Worm (Caenorhabditis elegans) whole organism, late embryonic: ENCODE measurements around the gene C38C5.1.

Source experiments
- C38D4.7 ChIP-seq: fragments of 200-800 bp; sonication (Bioruptor generic); optimal IDR thresholded peaks from 2 replicates; lab custom pipeline; 2018; ENCODE audit warnings: mild to moderate bottlenecking, missing genetic modification characterization, moderate library complexity, missing compliant biosample characterization
- K02D7.2 ChIP-seq: sonication (generic microtip); optimal IDR thresholded peaks from 2 replicates; lab custom pipeline; 2017; ENCODE audit warnings: mild to moderate bottlenecking, missing genetic modification characterization, missing compliant biosample characterization
- T23F11.4 ChIP-seq: fragments of 200-800 bp; sonication (Bioruptor generic); optimal IDR thresholded peaks from 2 replicates; lab custom pipeline; 2018; ENCODE audit warnings: mild to moderate bottlenecking, missing genetic modification characterization, missing compliant biosample characterization
- Y22D7AL.16 ChIP-seq: sonication (generic microtip); optimal IDR thresholded peaks from 2 replicates; lab custom pipeline; 2016; ENCODE audit warnings: missing genetic modification characterization, missing compliant biosample characterization
- ahr-1 ChIP-seq: sonication (generic microtip); optimal IDR thresholded peaks from 2 replicates; lab custom pipeline; 2016; ENCODE audit warnings: missing genetic modification characterization, missing compliant biosample characterization
- ama-1 ChIP-seq: fragments of 150-350 bp; optimal IDR thresholded peaks from 2 replicates; lab custom pipeline; 2014
- ceh-14 ChIP-seq: sonication (generic microtip); optimal IDR thresholded peaks from 2 replicates; lab custom pipeline; 2016; ENCODE audit warnings: missing genotype, missing genetic modification characterization, missing compliant biosample characterization
- ceh-18 ChIP-seq: sonication (generic microtip); optimal IDR thresholded peaks from 2 replicates; lab custom pipeline; 2016; ENCODE audit warnings: missing genetic modification characterization, missing compliant biosample characterization
- ceh-19 ChIP-seq: fragments of 200-800 bp; sonication (Bioruptor generic); optimal IDR thresholded peaks from 2 replicates; lab custom pipeline; 2018; ENCODE audit warnings: mild to moderate bottlenecking, missing genetic modification characterization, missing compliant biosample characterization
- ceh-2 ChIP-seq: sonication (generic microtip); optimal IDR thresholded peaks from 2 replicates; lab custom pipeline; 2016; ENCODE audit warnings: missing genotype, missing genetic modification characterization, missing compliant biosample characterization
- ceh-31 ChIP-seq: sonication (generic microtip); optimal IDR thresholded peaks from 2 replicates; lab custom pipeline; 2016; ENCODE audit warnings: missing genetic modification characterization, missing compliant biosample characterization
- ceh-6 ChIP-seq: fragments of 200-800 bp; sonication (Bioruptor generic); optimal IDR thresholded peaks from 2 replicates; lab custom pipeline; 2018; ENCODE audit warnings: mild to moderate bottlenecking, missing genetic modification characterization, missing compliant biosample characterization
- ceh-9 ChIP-seq: sonication (generic microtip); optimal IDR thresholded peaks from 2 replicates; lab custom pipeline; 2016; ENCODE audit warnings: mild to moderate bottlenecking, missing genetic modification characterization, inconsistent platforms, missing compliant biosample characterization
- dmd-4 ChIP-seq: sonication (generic microtip); optimal IDR thresholded peaks from 2 replicates; lab custom pipeline; 2016; ENCODE audit warnings: borderline replicate concordance, missing genetic modification characterization, missing compliant biosample characterization
- dve-1 ChIP-seq: sonication (generic microtip); optimal IDR thresholded peaks from 2 replicates; lab custom pipeline; 2017; ENCODE audit warnings: antibody characterized with exemption, mild to moderate bottlenecking, missing genetic modification characterization, missing compliant biosample characterization
- elt-2 ChIP-seq: sonication (generic microtip); optimal IDR thresholded peaks from 2 replicates; lab custom pipeline; 2016; ENCODE audit warnings: missing genetic modification reagents, missing genetic modification characterization, missing compliant biosample characterization
- ets-4 ChIP-seq: sonication (generic microtip); optimal IDR thresholded peaks from 2 replicates; lab custom pipeline; 2016; ENCODE audit warnings: missing genetic modification characterization, missing compliant biosample characterization
- fkh-10 ChIP-seq: fragments of 150-350 bp; optimal IDR thresholded peaks from 2 replicates; lab custom pipeline; 2014; ENCODE audit warnings: missing biosample characterization, missing genetic modification reagents, missing genetic modification characterization
- fkh-6 ChIP-seq: sonication (generic microtip); optimal IDR thresholded peaks from 2 replicates; lab custom pipeline; 2016; ENCODE audit warnings: missing genetic modification characterization, missing compliant biosample characterization
- hlh-13 ChIP-seq: fragments of 200-800 bp; sonication (Bioruptor generic); optimal IDR thresholded peaks from 2 replicates; lab custom pipeline; 2018; ENCODE audit warnings: mild to moderate bottlenecking, missing genetic modification characterization, missing compliant biosample characterization
- hlh-30 ChIP-seq: sonication (generic microtip); optimal IDR thresholded peaks from 2 replicates; lab custom pipeline; 2017; ENCODE audit warnings: antibody characterized with exemption, missing genetic modification characterization, missing compliant biosample characterization; ENCODE audit not compliant: insufficient read depth
- hlh-8 ChIP-seq: sonication (generic microtip); optimal IDR thresholded peaks from 2 replicates; lab custom pipeline; 2016; ENCODE audit warnings: missing genotype, missing genetic modification characterization, missing compliant biosample characterization
- lim-6 ChIP-seq: sonication (generic microtip); optimal IDR thresholded peaks from 2 replicates; lab custom pipeline; 2016; ENCODE audit warnings: missing genetic modification characterization, missing compliant biosample characterization
- npax-4 ChIP-seq: sonication (generic microtip); optimal IDR thresholded peaks from 2 replicates; lab custom pipeline; 2016; ENCODE audit warnings: missing genetic modification characterization, missing compliant biosample characterization
- odd-2 ChIP-seq: sonication (generic microtip); optimal IDR thresholded peaks from 2 replicates; lab custom pipeline; 2017; ENCODE audit warnings: antibody characterized with exemption, mild to moderate bottlenecking, missing genetic modification characterization, missing compliant biosample characterization
- pag-3 ChIP-seq: sonication (generic microtip); optimal IDR thresholded peaks from 2 replicates; lab custom pipeline; 2016; ENCODE audit warnings: missing compliant biosample characterization, missing genetic modification characterization, borderline replicate concordance
- pha-2 ChIP-seq: sonication (generic microtip); optimal IDR thresholded peaks from 2 replicates; lab custom pipeline; 2017; ENCODE audit warnings: mild to moderate bottlenecking, missing genetic modification characterization, missing compliant biosample characterization
- pha-4 ChIP-seq: fragments of 150-350 bp; optimal IDR thresholded peaks from 2 replicates; lab custom pipeline; 2018; ENCODE audit warnings: missing biosample characterization, missing genetic modification reagents, missing genetic modification characterization
- tbx-7 ChIP-seq: sonication (generic microtip); optimal IDR thresholded peaks from 2 replicates; lab custom pipeline; 2016; ENCODE audit warnings: missing genotype, missing genetic modification characterization, missing compliant biosample characterization
- ttx-3 ChIP-seq: sonication (generic microtip); optimal IDR thresholded peaks from 2 replicates; lab custom pipeline; 2016; ENCODE audit warnings: missing genetic modification reagents, missing genetic modification characterization, missing compliant biosample characterization
- unc-3 ChIP-seq, 2 experiments: fragments of 200-800 bp in 1 of 2; sonication (Bioruptor generic) in 1 of 2; sonication (generic microtip) in 1 of 2; conservative IDR thresholded peaks in 1 of 2; optimal IDR thresholded peaks in 1 of 2; 2 replicates each; pipeline versions ENCODE4 v1.3.6 to Lab custom; 2016 to 2022; ENCODE audit warnings: missing compliant biosample characterization in 2 of 2, missing genetic modification characterization in 2 of 2, missing genetic modification reagents in 1 of 2
- unc-86 ChIP-seq: sonication (generic microtip); optimal IDR thresholded peaks from 2 replicates; lab custom pipeline; 2016; ENCODE audit warnings: missing genetic modification characterization, missing compliant biosample characterization
- zip-5 ChIP-seq: sonication (generic microtip); optimal IDR thresholded peaks from 2 replicates; lab custom pipeline; 2016; ENCODE audit warnings: missing genetic modification characterization, missing compliant biosample characterization

C38C5.1 gene

DNA sequence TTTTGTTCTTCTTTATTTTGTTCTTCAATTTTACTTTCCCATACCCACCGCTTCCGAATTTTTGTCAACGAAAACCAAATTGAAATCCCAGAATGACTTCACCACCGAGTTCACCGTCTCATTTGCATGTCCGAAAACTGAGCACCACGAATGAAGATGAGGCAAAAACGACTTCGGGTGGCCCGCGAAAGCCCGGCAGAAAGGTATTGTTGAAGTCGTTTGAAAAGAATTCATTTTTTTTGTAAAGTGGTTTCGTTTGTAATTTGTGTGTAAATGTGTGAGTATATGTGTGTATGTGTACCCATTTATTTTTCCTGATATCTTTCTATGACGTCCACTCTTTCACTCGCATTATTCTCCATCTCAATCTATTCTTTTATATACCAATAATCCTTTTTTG, at the start of gene C38C5.1:
TSS of gene C38C5.1 (plus strand) at position 90 of the 400 bp plus-strand sequence.
- TF ChIP-seq lim-6 (no peak), ceh-6 (no peak), elt-2 (tag; lab: Kevin White, UChicago) (no peak), hlh-13 (GFP tag; lab: Kevin White, UChicago) (no peak), hlh-30 (tag; lab: Kevin White, UChicago) (no peak), ttx-3 (tag; lab: Kevin White, UChicago) (no peak), Y22D7AL.16 (no peak), hlh-8 (tag; lab: Kevin White, UChicago) (no peak), ceh-19 (GFP tag; lab: Kevin White, UChicago) (no peak), npax-4 (tag; lab: Kevin White, UChicago) (no peak), odd-2 (tag; lab: Kevin White, UChicago) (no peak), unc-86 (tag; lab: Kevin White, UChicago) (no peak)

DNA sequence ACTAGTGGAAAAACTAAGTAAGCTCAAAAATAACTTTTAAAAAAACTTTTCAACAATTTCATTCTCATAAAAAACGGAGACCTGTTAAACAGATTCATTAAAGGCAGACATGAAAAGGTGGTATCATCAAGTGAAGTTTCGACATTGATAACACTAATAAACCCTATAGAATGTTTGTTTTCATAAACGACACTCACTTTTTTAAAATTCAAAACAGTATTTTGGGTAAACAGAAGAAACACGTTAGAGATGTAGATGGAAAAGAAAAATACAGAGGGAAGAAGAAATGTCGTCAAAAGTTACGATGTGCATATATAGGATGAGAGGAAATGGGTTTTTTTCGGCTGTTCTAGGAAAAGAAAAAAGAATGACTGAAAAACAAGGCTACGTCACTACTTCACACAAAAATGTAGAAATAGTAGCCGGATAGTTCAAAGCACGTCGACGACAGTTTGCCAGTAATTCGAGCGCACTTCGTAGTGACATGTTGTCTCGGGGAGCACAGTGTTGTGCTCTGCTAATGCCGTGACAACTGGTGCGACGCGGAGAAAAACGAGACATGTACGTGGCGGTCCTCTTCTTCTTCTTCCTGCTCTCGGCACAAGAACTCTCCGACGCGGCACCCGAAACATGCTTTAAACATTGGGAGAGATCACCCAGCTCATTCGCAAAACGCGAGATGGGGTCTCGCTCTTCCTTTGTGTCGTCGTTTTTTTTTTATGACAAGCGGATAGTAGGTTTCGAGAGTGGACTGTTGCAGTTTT, 48.6 kb upstream of the C38C5.1 start:
- TF ChIP-seq ets-4 (tag; lab: Kevin White, UChicago) (no peak), dve-1 (no peak), ceh-18 (tag; lab: Kevin White, UChicago) (peak; percentile 44)

DNA sequence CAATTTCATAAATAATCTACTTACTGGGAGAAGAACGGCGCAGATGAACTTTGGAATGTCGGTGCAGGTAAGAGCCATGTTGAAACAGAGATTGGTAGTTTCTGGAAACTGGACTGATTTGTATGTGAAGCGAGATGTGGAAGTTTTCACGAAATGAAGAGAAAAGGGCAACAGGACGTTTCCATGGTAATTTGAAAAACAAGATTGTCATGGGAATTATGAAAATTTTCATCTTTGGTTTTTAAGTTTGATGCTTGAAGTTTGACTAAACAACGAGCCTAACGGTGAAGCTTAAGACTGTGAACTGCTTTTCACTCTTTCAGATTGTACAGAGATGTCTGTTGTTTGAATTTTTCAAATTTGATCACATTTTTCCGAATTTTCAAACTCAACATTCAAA, 45.6 kb upstream of the C38C5.1 start, which contains the start of gene T23F2.3:
TSS of gene T23F2.3 (minus strand) at position 101 of the 400 bp plus-strand sequence.
- no peak for TF ChIP-seq pag-3 (tag; lab: Kevin White, UChicago)
- no peak for TF ChIP-seq odd-2 (tag; lab: Kevin White, UChicago)

- no peak for TF ChIP-seq ceh-14 (tag; lab: Kevin White, UChicago)
- TF ChIP-seq unc-86 (tag; lab: Kevin White, UChicago) = no peak
- no peak for TF ChIP-seq ceh-31 (tag; lab: Kevin White, UChicago)
- no peak for TF ChIP-seq pha-4 (tag; lab: Kevin White, UChicago)
- TF ChIP-seq ceh-18 (tag; lab: Kevin White, UChicago) = no peak
- no peak for TF ChIP-seq T23F11.4 (GFP tag; lab: Kevin White, UChicago)
- no peak for TF ChIP-seq fkh-10 (GFP tag; lab: Kevin White, UChicago)
- TF ChIP-seq unc-3 (GFP tag; conservative IDR thresholded peaks at IDR 0.05; lab: Robert Waterston, UW) = no peak
- peak; percentile 51 for TF ChIP-seq unc-3 (tag; optimal IDR thresholded peaks at IDR 0.05; lab: Kevin White, UChicago)
Measured at ce11 chrX:5512707-5513106, 45.1 kb upstream of the C38C5.1 start.

- TF ChIP-seq tbx-7 (tag; lab: Kevin White, UChicago) = no peak
- no peak for TF ChIP-seq K02D7.2 (tag; lab: Kevin White, UChicago)
- no peak for TF ChIP-seq dmd-4 (tag; lab: Kevin White, UChicago)
- no peak for TF ChIP-seq T23F11.4 (GFP tag; lab: Kevin White, UChicago)
- no peak for TF ChIP-seq ama-1 (lab: Kevin White, UChicago)
- no peak for TF ChIP-seq unc-3 (GFP tag; conservative IDR thresholded peaks at IDR 0.05; lab: Robert Waterston, UW)
- no peak for TF ChIP-seq unc-3 (tag; optimal IDR thresholded peaks at IDR 0.05; lab: Kevin White, UChicago)
- no peak for TF ChIP-seq fkh-6 (tag; lab: Kevin White, UChicago)
- no peak for TF ChIP-seq zip-5 (tag; lab: Kevin White, UChicago)
- no peak for TF ChIP-seq pha-2
- no peak for TF ChIP-seq C38D4.7
Measured at ce11 chrX:5514346-5514745, 43.5 kb upstream of the C38C5.1 start.

- TF ChIP-seq ahr-1 (tag; lab: Kevin White, UChicago) (no peak), ceh-31 (tag; lab: Kevin White, UChicago) (no peak), ceh-9 (no peak), ceh-2 (tag; lab: Kevin White, UChicago) (no peak)
Measured at ce11 chrX:5514984-5515383, 42.9 kb upstream of the C38C5.1 start, which contains the start of gene T23F2.4. Gene T23F2.4 (minus strand): TSS chrX:5515084.
